Worm (Caenorhabditis elegans): ENCODE data around the gene pll-1.

- TF ChIP-seq mes-2 (tag; optimal IDR thresholded peaks at IDR 0.05; ENCODE audit: poor library complexity, severe bottlenecking) (no peak), lin-13 (GFP tag; optimal IDR thresholded peaks at IDR 0.05) (no peak), pqm-1 (tag; optimal IDR thresholded peaks at IDR 0.05) (no peak), mxl-2 (GFP tag; conservative IDR thresholded peaks at IDR 0.05) (no peak), fos-1 (tag; optimal IDR thresholded peaks at IDR 0.05) (no peak), zip-11 (GFP tag; IDR thresholded peaks at IDR 0.05) (no peak), lsy-2 (tag; optimal IDR thresholded peaks at IDR 0.05) (no peak), ctbp-1 (GFP tag; IDR thresholded peaks at IDR 0.05) (no peak), lin-39 (tag; optimal IDR thresholded peaks at IDR 0.05) (no peak), tra-1 (GFP tag; IDR thresholded peaks at IDR 0.05) (no peak), rbr-2 (tag; optimal IDR thresholded peaks at IDR 0.05) (no peak), aha-1 (tag) (no peak), hif-1 (tag; optimal IDR thresholded peaks at IDR 0.05) (no peak), pha-4 (GFP tag; IDR thresholded peaks at IDR 0.05) (no peak), pha-4 (tag; optimal IDR thresholded peaks at IDR 0.05) (no peak)
Measured at ce11 chrIII:346942-347341, 18.8 kb upstream of the pll-1 start.
